Worm (Caenorhabditis elegans) whole organism, L2 larva: ENCODE data around the gene F48B9.8.

Experiments used
- C34F6.9 ChIP-seq: fragments of 150-350 bp; optimal IDR thresholded peaks from 2 replicates; lab custom pipeline; 2014; ENCODE audit warnings: missing biosample characterization, missing genetic modification characterization
- F13H6.1 ChIP-seq: sonication (generic microtip); optimal IDR thresholded peaks from 2 replicates; lab custom pipeline; 2016; ENCODE audit warnings: missing genetic modification characterization, missing compliant biosample characterization
- R02D3.7 ChIP-seq: fragments of 150-350 bp; optimal IDR thresholded peaks from 2 replicates; lab custom pipeline; 2014; ENCODE audit warnings: missing biosample characterization, missing genetic modification characterization
- Y55F3AM.14 ChIP-seq: fragments of 200-800 bp; sonication (Bioruptor generic); optimal IDR thresholded peaks from 2 replicates; lab custom pipeline; 2018; ENCODE audit warnings: mild to moderate bottlenecking, missing genetic modification characterization, missing compliant biosample characterization
- ZK546.5 ChIP-seq: sonication (generic microtip); optimal IDR thresholded peaks from 2 replicates; lab custom pipeline; 2017; ENCODE audit warnings: missing biosample characterization, missing genetic modification characterization
- alr-1 ChIP-seq: fragments of 150-350 bp; optimal IDR thresholded peaks from 2 replicates; lab custom pipeline; 2014; ENCODE audit warnings: missing biosample characterization, missing genetic modification characterization
- ama-1 ChIP-seq: fragments of 150-350 bp; optimal IDR thresholded peaks from 2 replicates; lab custom pipeline; 2018; ENCODE audit warnings: inconsistent platforms
- blmp-1 ChIP-seq: sonication (generic microtip); optimal IDR thresholded peaks from 2 replicates; lab custom pipeline; 2017; ENCODE audit warnings: missing genetic modification characterization, mild to moderate bottlenecking, missing compliant biosample characterization, antibody characterized with exemption, moderate library complexity; ENCODE audit not compliant: insufficient read depth
- ceh-16 ChIP-seq: fragments of 150-350 bp; optimal IDR thresholded peaks from 2 replicates; lab custom pipeline; 2014; ENCODE audit warnings: missing biosample characterization, missing genetic modification characterization
- ceh-82 ChIP-seq: fragments of 150-350 bp; optimal IDR thresholded peaks from 2 replicates; lab custom pipeline; 2014; ENCODE audit warnings: missing biosample characterization, missing genetic modification characterization
- crh-2 ChIP-seq: sonication (generic microtip); optimal IDR thresholded peaks from 2 replicates; lab custom pipeline; 2017; ENCODE audit warnings: missing biosample characterization, missing genetic modification characterization
- egl-27 ChIP-seq: sonication (generic microtip); optimal IDR thresholded peaks from 3 replicates; lab custom pipeline; 2017; ENCODE audit warnings: missing biosample characterization, missing genetic modification reagents, missing genetic modification characterization
- elt-3 ChIP-seq: sonication (generic microtip); optimal IDR thresholded peaks from 2 replicates; lab custom pipeline; 2017; ENCODE audit warnings: missing biosample characterization, missing genetic modification characterization
- fos-1 ChIP-seq: fragments of 150-350 bp; optimal IDR thresholded peaks from 2 replicates; lab custom pipeline; 2014; ENCODE audit warnings: missing biosample characterization, missing genetic modification characterization
- gmeb-1 ChIP-seq: fragments of 150-350 bp; optimal IDR thresholded peaks from 2 replicates; lab custom pipeline; 2014; ENCODE audit warnings: missing biosample characterization, missing genetic modification characterization
- lin-11 ChIP-seq: fragments of 150-350 bp; sonication (generic microtip); optimal IDR thresholded peaks from 2 replicates; lab custom pipeline; 2014; ENCODE audit warnings: missing biosample characterization, missing genetic modification characterization, inconsistent platforms, mixed read lengths
- lin-39 ChIP-seq: fragments of 150-350 bp; optimal IDR thresholded peaks from 2 replicates; lab custom pipeline; 2014; ENCODE audit warnings: missing biosample characterization, missing genetic modification reagents, missing genetic modification characterization
- lsy-2 ChIP-seq, 2 experiments: fragments of 150-350 bp in 1 of 2; sonication (generic microtip) in 1 of 2; optimal IDR thresholded peaks; 2 replicates each; lab custom pipeline; 2014 to 2017; ENCODE audit warnings: missing biosample characterization in 2 of 2, missing genetic modification characterization in 2 of 2
- mab-5 ChIP-seq: fragments of 150-350 bp; optimal IDR thresholded peaks from 2 replicates; lab custom pipeline; 2014; ENCODE audit warnings: missing biosample characterization, missing genetic modification characterization
- mbf-1 ChIP-seq: sonication (generic microtip); optimal IDR thresholded peaks from 2 replicates; lab custom pipeline; 2017; ENCODE audit warnings: missing biosample characterization, missing genetic modification characterization
- mdl-1 ChIP-seq, 2 experiments: fragments of 150-350 bp in 1 of 2; sonication (generic microtip) in 1 of 2; optimal IDR thresholded peaks; 2 replicates each; lab custom pipeline; 2017; ENCODE audit warnings: missing biosample characterization in 2 of 2, missing genetic modification characterization in 2 of 2
- nhr-10 ChIP-seq: sonication (generic microtip); optimal IDR thresholded peaks from 2 replicates; lab custom pipeline; 2017; ENCODE audit warnings: missing biosample characterization, missing genetic modification characterization
- nhr-11 ChIP-seq: fragments of 150-350 bp; optimal IDR thresholded peaks from 2 replicates; lab custom pipeline; 2014; ENCODE audit warnings: missing biosample characterization, missing genetic modification characterization
- nhr-129 ChIP-seq: fragments of 150-350 bp; optimal IDR thresholded peaks from 2 replicates; lab custom pipeline; 2014; ENCODE audit warnings: missing biosample characterization, missing genetic modification characterization
- nhr-21 ChIP-seq: fragments of 150-350 bp; optimal IDR thresholded peaks from 2 replicates; lab custom pipeline; 2014; ENCODE audit warnings: missing biosample characterization, missing genetic modification characterization
- nhr-23 ChIP-seq: fragments of 150-350 bp; optimal IDR thresholded peaks from 2 replicates; lab custom pipeline; 2014; ENCODE audit warnings: missing biosample characterization, missing genetic modification reagents, missing genetic modification characterization
- nhr-237 ChIP-seq: fragments of 150-350 bp; optimal IDR thresholded peaks from 2 replicates; lab custom pipeline; 2014; ENCODE audit warnings: missing biosample characterization, missing genetic modification characterization
- nhr-25 ChIP-seq: fragments of 150-350 bp; sonication (generic microtip); optimal IDR thresholded peaks from 3 replicates; lab custom pipeline; 2014; ENCODE audit warnings: missing biosample characterization, missing genetic modification characterization
- nhr-6 ChIP-seq: fragments of 150-350 bp; optimal IDR thresholded peaks from 2 replicates; lab custom pipeline; 2014; ENCODE audit warnings: missing biosample characterization, missing genetic modification characterization
- nhr-77 ChIP-seq: fragments of 150-350 bp; optimal IDR thresholded peaks from 2 replicates; lab custom pipeline; 2014; ENCODE audit warnings: missing biosample characterization, missing genetic modification characterization
- peb-1 ChIP-seq: fragments of 150-350 bp; optimal IDR thresholded peaks from 2 replicates; lab custom pipeline; 2014; ENCODE audit warnings: missing biosample characterization, missing genetic modification characterization
- sem-4 ChIP-seq: fragments of 150-350 bp; optimal IDR thresholded peaks from 2 replicates; lab custom pipeline; 2014; ENCODE audit warnings: missing biosample characterization, missing genetic modification reagents, missing genetic modification characterization
- skn-1 ChIP-seq: sonication (generic microtip); optimal IDR thresholded peaks from 2 replicates; lab custom pipeline; 2017; ENCODE audit warnings: missing biosample characterization, missing genetic modification characterization
- snpc-4 ChIP-seq: fragments of 150-350 bp; optimal IDR thresholded peaks from 2 replicates; lab custom pipeline; 2014; ENCODE audit warnings: missing biosample characterization, missing genetic modification characterization
- unc-39 ChIP-seq: fragments of 150-350 bp; optimal IDR thresholded peaks from 2 replicates; lab custom pipeline; 2014; ENCODE audit warnings: missing biosample characterization, missing genetic modification characterization
- unc-55 ChIP-seq: fragments of 150-350 bp; sonication (generic microtip); optimal IDR thresholded peaks from 3 replicates; lab custom pipeline; 2014; ENCODE audit warnings: missing biosample characterization, missing genetic modification reagents, missing genetic modification characterization
- unc-62 ChIP-seq: fragments of 150-350 bp; optimal IDR thresholded peaks from 2 replicates; lab custom pipeline; 2014; ENCODE audit warnings: missing biosample characterization, missing genetic modification reagents, missing genetic modification characterization
- zag-1 ChIP-seq: fragments of 150-350 bp; optimal IDR thresholded peaks from 2 replicates; lab custom pipeline; 2014; ENCODE audit warnings: missing biosample characterization, missing genetic modification characterization
- ztf-1 ChIP-seq: fragments of 200-800 bp; sonication (Bioruptor generic); conservative IDR thresholded peaks from 2 replicates; pipeline ENCODE4 v1.3.6; 2022; ENCODE audit warnings: missing genetic modification characterization, missing compliant biosample characterization
- ztf-11 ChIP-seq: sonication (generic microtip); optimal IDR thresholded peaks from 2 replicates; lab custom pipeline; 2017; ENCODE audit warnings: missing biosample characterization, missing genetic modification characterization

The F48B9.8 gene

ce11 chrX:2176361-2176880, at the start of gene F48B9.8:
Gene F48B9.8, minus strand, starts transcription at chrX:2176411.
- TF ChIP-seq unc-62 (GFP tag; lab: Kevin White, UChicago) = no peak
- TF ChIP-seq unc-39 (tag; lab: Kevin White, UChicago) = no peak
- TF ChIP-seq mab-5 = no peak
- TF ChIP-seq sem-4 (tag; lab: Kevin White, UChicago) = no peak
- TF ChIP-seq C34F6.9 = peak; percentile 14
- TF ChIP-seq peb-1 (tag; lab: Kevin White, UChicago) = no peak
- TF ChIP-seq mbf-1 (tag; lab: Kevin White, UChicago) = no peak
- TF ChIP-seq lin-39 = no peak
- TF ChIP-seq gmeb-1 (tag; lab: Kevin White, UChicago) = peak; percentile 12
- peak; percentile 32 for TF ChIP-seq nhr-129
- no peak for TF ChIP-seq ceh-82 (tag; lab: Kevin White, UChicago)
- TF ChIP-seq nhr-10 (tag; lab: Kevin White, UChicago) = no peak
- no peak for TF ChIP-seq crh-2 (tag; lab: Kevin White, UChicago)
- TF ChIP-seq ceh-16 = no peak
- TF ChIP-seq ama-1 (lab: Kevin White, UChicago) = no peak
- no peak for TF ChIP-seq elt-3 (tag; lab: Kevin White, UChicago)
- TF ChIP-seq nhr-21 (tag; lab: Kevin White, UChicago) = no peak
- TF ChIP-seq lsy-2 (tag; optimal IDR thresholded peaks at IDR 0.05; lab: Kevin White, UChicago) = peak in 1 of 2 experiments; percentile 28
- no peak for TF ChIP-seq nhr-11 (tag; lab: Kevin White, UChicago)
- peak; percentile 50 for TF ChIP-seq unc-55 (GFP tag; lab: Kevin White, UChicago)
- TF ChIP-seq nhr-237 (tag; lab: Kevin White, UChicago) = no peak
- TF ChIP-seq ztf-1 (GFP tag; lab: Robert Waterston, UW) = no peak
- no peak for TF ChIP-seq ztf-11
- no peak for TF ChIP-seq ZK546.5 (tag; lab: Kevin White, UChicago)
- TF ChIP-seq mdl-1 (tag; optimal IDR thresholded peaks at IDR 0.05; lab: Kevin White, UChicago) = no peak
- no peak for TF ChIP-seq nhr-6 (tag; lab: Kevin White, UChicago)
- peak; percentile 5 for TF ChIP-seq F13H6.1 (tag; lab: Kevin White, UChicago)

ce11 chrX:2220850-2221249, 44.6 kb upstream of the F48B9.8 start, which contains the start of gene hex-1:
Gene hex-1, plus strand, starts transcription at chrX:2221150.
- TF ChIP-seq gmeb-1 (tag; lab: Kevin White, UChicago) = no peak
- TF ChIP-seq zag-1 = no peak
- no peak for TF ChIP-seq mab-5
- TF ChIP-seq ceh-82 (tag; lab: Kevin White, UChicago) = no peak
- TF ChIP-seq nhr-6 (tag; lab: Kevin White, UChicago) = no peak
- TF ChIP-seq lsy-2 (tag; optimal IDR thresholded peaks at IDR 0.05; lab: Kevin White, UChicago) = no peak
- no peak for TF ChIP-seq nhr-237 (tag; lab: Kevin White, UChicago)
- TF ChIP-seq lin-39 = no peak
- TF ChIP-seq nhr-23 = no peak
- TF ChIP-seq mbf-1 (tag; lab: Kevin White, UChicago) = no peak
- no peak for TF ChIP-seq Y55F3AM.14
- no peak for TF ChIP-seq skn-1
- TF ChIP-seq ztf-11 = no peak
- TF ChIP-seq fos-1 (tag; lab: Kevin White, UChicago) = no peak
- no peak for TF ChIP-seq peb-1 (tag; lab: Kevin White, UChicago)
- TF ChIP-seq unc-62 (GFP tag; lab: Kevin White, UChicago) = no peak
- TF ChIP-seq nhr-21 (tag; lab: Kevin White, UChicago) = no peak
- TF ChIP-seq blmp-1 (tag; lab: Kevin White, UChicago) = no peak

DNA sequence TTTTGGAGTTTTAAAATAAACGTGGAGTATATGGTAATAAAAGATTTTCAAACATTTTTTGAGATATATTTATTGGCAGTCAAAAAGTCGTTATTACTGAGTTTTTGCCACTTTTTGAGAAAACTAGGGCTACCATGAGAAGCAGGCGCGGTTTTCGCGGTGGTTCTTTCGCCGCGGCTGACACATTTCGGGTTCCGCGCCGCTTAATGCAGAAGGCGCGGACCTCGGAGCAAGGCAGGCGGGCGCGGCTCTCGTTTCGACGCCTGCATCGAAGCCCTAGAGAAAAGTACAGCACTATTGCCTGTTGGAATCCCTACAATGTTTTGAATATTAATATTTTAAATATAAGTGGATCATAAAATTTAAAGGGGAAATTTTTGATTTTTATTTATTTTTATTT, 43.2 kb upstream of the F48B9.8 start:
- TF ChIP-seq sem-4 (tag; lab: Kevin White, UChicago) (no peak), snpc-4 (tag; lab: Kevin White, UChicago) (peak; percentile 49)
- TF ChIP-seq, all 48 proteins: peak for 1

DNA sequence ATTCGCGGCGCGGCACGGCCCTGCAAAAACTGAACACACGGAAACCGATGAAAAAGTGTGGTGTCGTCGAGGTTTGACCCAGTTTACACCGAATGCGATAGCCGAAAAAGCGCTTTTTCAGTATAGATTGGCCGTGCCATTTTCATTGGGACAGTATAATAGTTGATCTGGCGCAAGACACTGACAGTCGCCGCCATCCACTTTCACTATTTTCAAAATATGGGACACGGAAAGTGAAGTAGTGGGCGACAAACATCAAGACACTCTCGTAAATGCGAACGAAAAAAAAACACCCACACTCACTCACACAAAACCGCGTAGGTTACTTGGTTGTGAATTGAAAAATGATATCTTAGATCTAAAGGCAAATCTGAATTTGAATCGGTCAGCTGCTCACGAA, 42.8 kb upstream of the F48B9.8 start:
- TF ChIP-seq sem-4 (tag; lab: Kevin White, UChicago) = no peak
- TF ChIP-seq alr-1 (tag; lab: Kevin White, UChicago) = no peak
- TF ChIP-seq elt-3 (tag; lab: Kevin White, UChicago) = no peak
- TF ChIP-seq mbf-1 (tag; lab: Kevin White, UChicago) = no peak
- no peak for TF ChIP-seq mdl-1 (tag; optimal IDR thresholded peaks at IDR 0.05; lab: Kevin White, UChicago)
- no peak for TF ChIP-seq mab-5
- TF ChIP-seq ceh-82 (tag; lab: Kevin White, UChicago) = no peak
- peak; percentile 89 for TF ChIP-seq peb-1 (tag; lab: Kevin White, UChicago)
- peak; percentile 49 for TF ChIP-seq nhr-21 (tag; lab: Kevin White, UChicago)
- TF ChIP-seq F13H6.1 (tag; lab: Kevin White, UChicago) = no peak
- TF ChIP-seq ztf-1 (GFP tag; lab: Robert Waterston, UW) = no peak
- TF ChIP-seq Y55F3AM.14 = no peak
- TF ChIP-seq ZK546.5 (tag; lab: Kevin White, UChicago) = no peak
- TF ChIP-seq nhr-129 = no peak
- TF ChIP-seq unc-55 (GFP tag; lab: Kevin White, UChicago) = no peak
- peak; percentile 82 for TF ChIP-seq blmp-1 (tag; lab: Kevin White, UChicago)
- no peak for TF ChIP-seq nhr-6 (tag; lab: Kevin White, UChicago)
- TF ChIP-seq egl-27 = no peak
- no peak for TF ChIP-seq lin-11
- TF ChIP-seq R02D3.7 (tag; lab: Kevin White, UChicago) = no peak
- TF ChIP-seq C34F6.9 = no peak
- TF ChIP-seq nhr-25 = no peak
- no peak for TF ChIP-seq nhr-77 (tag; lab: Kevin White, UChicago)
